Fruit fly (Drosophila melanogaster) whole organism, embryonic: ENCODE measurements around the gene mthl9.

ENCODE experiments used
- CG10366 ChIP-seq: fragments of 200-800 bp; sonication (Bioruptor generic); IDR thresholded peaks from 2 replicates; pipeline ENCODE4 v1.3.6; 2022; ENCODE audit warnings: missing biosample characterization, missing genetic modification characterization
- CG8478 ChIP-seq: fragments of >200 bp; optimal IDR thresholded peaks from 2 replicates; lab custom pipeline; 2018
- Drgx ChIP-seq: fragments of 200-800 bp; sonication (Bioruptor generic); IDR thresholded peaks from 2 replicates; pipeline ENCODE4 v1.3.6; 2022; ENCODE audit warnings: missing biosample characterization, missing genetic modification characterization
- Jarid2 ChIP-seq: fragments of 200-800 bp; sonication (Bioruptor generic); optimal IDR thresholded peaks from 3 replicates; lab custom pipeline; 2017; ENCODE audit warnings: mild to moderate bottlenecking, missing biosample characterization, missing genetic modification reagents, missing genetic modification characterization
- PHDP ChIP-seq: fragments of 200-800 bp; sonication (Bioruptor generic); optimal IDR thresholded peaks from 3 replicates; lab custom pipeline; 2018; ENCODE audit warnings: missing biosample characterization, mild to moderate bottlenecking, missing genetic modification characterization, moderate library complexity

- no peak for TF ChIP-seq Drgx
- no peak for TF ChIP-seq CG8478
- no peak for TF ChIP-seq CG10366 (GFP tag; lab: Robert Waterston, UW)
- TF ChIP-seq PHDP: no peak
- TF ChIP-seq Jarid2 (GFP tag; lab: Kevin White, UChicago): no peak
Measured at dm6 chr3L:357681-358080, 25.6 kb upstream of the mthl9 start, which contains the start of gene Roc1b.
